Fruit fly (Drosophila melanogaster) whole organism, embryonic: Measurements from ENCODE around the gene spz3.

Source experiments
- Atf6 ChIP-seq: fragments of 200-800 bp; sonication (Bioruptor generic); IDR thresholded peaks from 2 replicates; pipeline ENCODE4 v1.3.6; 2022; ENCODE audit warnings: missing biosample characterization, missing genetic modification characterization
- Awh ChIP-seq: fragments of 200-800 bp; sonication (Bioruptor generic); IDR thresholded peaks from 2 replicates; pipeline ENCODE4, ENCODE4 v1.3.6; 2022; ENCODE audit warnings: missing biosample characterization, missing genetic modification characterization
- CG11560 ChIP-seq: fragments of 200-800 bp; sonication (Bioruptor generic); IDR thresholded peaks from 3 replicates; pipeline ENCODE4 v1.3.6; 2022; ENCODE audit warnings: missing biosample characterization, missing genetic modification characterization
- CG13287 ChIP-seq: fragments of 200-800 bp; sonication (Bioruptor generic); IDR thresholded peaks from 2 replicates; pipeline ENCODE4 v1.3.6; 2022; ENCODE audit warnings: missing biosample characterization, missing genetic modification characterization; ENCODE audit not compliant: partially characterized antibody
- CG13296 ChIP-seq: fragments of 200-800 bp; sonication (Bioruptor generic); optimal IDR thresholded peaks from 3 replicates; lab custom pipeline; 2018; ENCODE audit warnings: missing biosample characterization, mild to moderate bottlenecking, missing genetic modification characterization
- CG14860 ChIP-seq: fragments of 200-800 bp; sonication (Bioruptor generic); IDR thresholded peaks from 3 replicates; pipeline ENCODE4 v1.3.6; 2022; ENCODE audit warnings: missing biosample characterization, missing genetic modification characterization; ENCODE audit not compliant: partially characterized antibody
- CG15011 ChIP-seq: fragments of 200-800 bp; sonication (Bioruptor generic); optimal IDR thresholded peaks from 3 replicates; lab custom pipeline; 2018; ENCODE audit warnings: missing biosample characterization, mild to moderate bottlenecking, missing genetic modification characterization
- CG16813 ChIP-seq: fragments of 200-800 bp; sonication (Bioruptor generic); IDR thresholded peaks from 3 replicates; pipeline ENCODE4 v1.3.6; 2022; ENCODE audit warnings: missing biosample characterization, missing genetic modification characterization; ENCODE audit not compliant: partially characterized antibody
- CG17385 ChIP-seq: fragments of 200-800 bp; sonication (Bioruptor generic); optimal IDR thresholded peaks from 3 replicates; lab custom pipeline; 2018; ENCODE audit warnings: missing biosample characterization, mild to moderate bottlenecking, missing genetic modification characterization
- CG2889 ChIP-seq: fragments of 200-800 bp; sonication (Bioruptor generic); IDR thresholded peaks from 3 replicates; pipeline ENCODE4 v1.3.6; 2022; ENCODE audit warnings: missing biosample characterization, missing genetic modification characterization
- CG42726 ChIP-seq: fragments of 200-800 bp; sonication (Bioruptor generic); IDR thresholded peaks from 2 replicates; pipeline ENCODE4 v1.3.6; 2022; ENCODE audit warnings: missing biosample characterization, missing genetic modification characterization; ENCODE audit not compliant: partially characterized antibody
- CG4854 ChIP-seq: fragments of 200-800 bp; sonication (Bioruptor generic); optimal IDR thresholded peaks from 2 replicates; lab custom pipeline; 2016; ENCODE audit warnings: missing biosample characterization, missing genetic modification characterization, inconsistent platforms
- CG7556 ChIP-seq: fragments of 200-800 bp; sonication (Bioruptor generic); optimal IDR thresholded peaks from 2 replicates; lab custom pipeline; 2017; ENCODE audit warnings: missing biosample characterization, mild to moderate bottlenecking, missing genetic modification characterization
- CG7928 ChIP-seq: fragments of 200-800 bp; sonication (Bioruptor generic); optimal IDR thresholded peaks from 2 replicates; lab custom pipeline; 2017; ENCODE audit warnings: missing biosample characterization, mild to moderate bottlenecking, missing genetic modification characterization
- CG7963 ChIP-seq: fragments of 200-800 bp; sonication (Bioruptor generic); IDR thresholded peaks from 3 replicates; pipeline ENCODE4 v1.3.6; 2022; ENCODE audit warnings: missing biosample characterization, missing genetic modification characterization; ENCODE audit not compliant: partially characterized antibody
- Doc3 ChIP-seq: fragments of 200-800 bp; sonication (Bioruptor generic); IDR thresholded peaks from 3 replicates; pipeline ENCODE4 v1.3.6; 2022; ENCODE audit warnings: missing biosample characterization, missing genetic modification characterization; ENCODE audit not compliant: partially characterized antibody
- HLH4C ChIP-seq: fragments of 200-800 bp; sonication (Bioruptor generic); IDR thresholded peaks from 3 replicates; pipeline ENCODE4 v1.3.6; 2022; ENCODE audit warnings: missing biosample characterization, missing genetic modification characterization; ENCODE audit not compliant: partially characterized antibody
- Hey ChIP-seq: fragments of 200-800 bp; sonication (Bioruptor generic); optimal IDR thresholded peaks from 3 replicates; lab custom pipeline; 2018; ENCODE audit warnings: missing biosample characterization, mild to moderate bottlenecking, missing genetic modification characterization
- MBD-R2 ChIP-seq: fragments of 200-800 bp; sonication (Bioruptor generic); IDR thresholded peaks from 2 replicates; pipeline ENCODE4 v1.3.6; 2022; ENCODE audit warnings: missing biosample characterization, missing genetic modification characterization
- Opbp ChIP-seq: fragments of 200-800 bp; sonication (Bioruptor generic); IDR thresholded peaks from 3 replicates; pipeline ENCODE4 v1.3.6; 2022; ENCODE audit warnings: missing biosample characterization, missing genetic modification characterization; ENCODE audit not compliant: partially characterized antibody
- Rfx ChIP-seq: fragments of 200-800 bp; sonication (Bioruptor generic); IDR thresholded peaks from 2 replicates; pipeline ENCODE4 v1.3.6; 2022; ENCODE audit warnings: missing biosample characterization, missing genetic modification characterization
- Scr ChIP-seq: fragments of 200-800 bp; sonication (Bioruptor generic); IDR thresholded peaks from 2 replicates; pipeline ENCODE4 v1.3.6; 2022; ENCODE audit warnings: missing biosample characterization, missing genetic modification characterization; ENCODE audit not compliant: partially characterized antibody
- YL-1 ChIP-seq: fragments of 200-800 bp; sonication (Bioruptor generic); optimal IDR thresholded peaks from 3 replicates; lab custom pipeline; 2017; ENCODE audit warnings: missing biosample characterization, mild to moderate bottlenecking, missing genetic modification characterization
- ato ChIP-seq: fragments of 200-800 bp; sonication (Bioruptor generic); IDR thresholded peaks from 2 replicates; pipeline ENCODE4 v1.3.6; 2022; ENCODE audit warnings: missing biosample characterization, missing genetic modification characterization; ENCODE audit not compliant: partially characterized antibody
- az2 ChIP-seq: fragments of 200-800 bp; sonication (Bioruptor generic); optimal IDR thresholded peaks from 3 replicates; lab custom pipeline; 2016; ENCODE audit warnings: missing biosample characterization, missing genetic modification characterization
- bbx ChIP-seq: fragments of 200-800 bp; sonication (Bioruptor generic); IDR thresholded peaks from 2 replicates; pipeline ENCODE4 v1.3.6; 2022; ENCODE audit warnings: missing biosample characterization, missing genetic modification characterization; ENCODE audit not compliant: partially characterized antibody
- chinmo ChIP-seq: fragments of 200-800 bp; sonication (Bioruptor generic); IDR thresholded peaks from 4 replicates; pipeline ENCODE4 v1.3.6; 2022; ENCODE audit warnings: missing biosample characterization, missing genetic modification characterization; ENCODE audit not compliant: partially characterized antibody
- ci ChIP-seq: fragments of 200-800 bp; sonication (Bioruptor generic); IDR thresholded peaks from 3 replicates; pipeline ENCODE4 v1.3.6; 2022; ENCODE audit warnings: missing biosample characterization, missing genetic modification characterization
- crp ChIP-seq, 2 experiments: fragments of 200-800 bp; sonication (Bioruptor generic); optimal IDR thresholded peaks; 2 replicates in 1 of 2; 3 replicates in 1 of 2; lab custom pipeline; 2017; ENCODE audit warnings: missing biosample characterization in 2 of 2, missing genetic modification characterization in 2 of 2, mild to moderate bottlenecking in 1 of 2, moderate library complexity in 1 of 2
- en ChIP-seq: fragments of 200-800 bp; sonication (Bioruptor generic); optimal IDR thresholded peaks from 2 replicates; lab custom pipeline; 2016; ENCODE audit warnings: missing biosample characterization, missing genetic modification characterization
- exex ChIP-seq: fragments of 200-800 bp; sonication (Bioruptor generic); optimal IDR thresholded peaks from 4 replicates; lab custom pipeline; 2018; ENCODE audit warnings: missing biosample characterization, mild to moderate bottlenecking, missing genetic modification characterization, moderate library complexity
- gce ChIP-seq: fragments of 200-800 bp; sonication (Bioruptor generic); IDR thresholded peaks from 3 replicates; pipeline ENCODE4 v1.3.6; 2022; ENCODE audit warnings: missing biosample characterization, missing genetic modification characterization
- h ChIP-seq: fragments of >200 bp; optimal IDR thresholded peaks from 2 replicates; lab custom pipeline; 2017
- hb ChIP-seq: fragments of 200-800 bp; sonication (Bioruptor generic); IDR thresholded peaks from 3 replicates; pipeline ENCODE4 v1.3.6; 2022; ENCODE audit warnings: missing biosample characterization, missing genetic modification characterization; ENCODE audit not compliant: partially characterized antibody
- hkb ChIP-seq, 2 experiments: fragments of 200-800 bp in 1 of 2; fragments of >200 bp in 1 of 2; sonication (Bioruptor generic) in 1 of 2; IDR thresholded peaks in 1 of 2; optimal IDR thresholded peaks in 1 of 2; 2 replicates each; pipeline versions ENCODE4 v1.3.6 to Lab custom; 2017 to 2022; ENCODE audit warnings: missing biosample characterization in 1 of 2, missing genetic modification characterization in 1 of 2
- inv ChIP-seq: fragments of 200-800 bp; sonication (Bioruptor generic); IDR thresholded peaks from 2 replicates; pipeline ENCODE4 v1.3.6; 2022; ENCODE audit warnings: missing biosample characterization, missing genetic modification characterization; ENCODE audit not compliant: partially characterized antibody
- knrl ChIP-seq: fragments of 200-800 bp; sonication (Bioruptor generic); IDR thresholded peaks from 3 replicates; pipeline ENCODE4 v1.3.6; 2022; ENCODE audit warnings: missing biosample characterization, missing genetic modification characterization; ENCODE audit not compliant: partially characterized antibody
- mld ChIP-seq: fragments of 200-800 bp; sonication (Bioruptor generic); IDR thresholded peaks from 3 replicates; pipeline ENCODE4 v1.3.6; 2022; ENCODE audit warnings: missing biosample characterization, missing genetic modification characterization; ENCODE audit not compliant: partially characterized antibody
- onecut ChIP-seq: fragments of 200-800 bp; sonication (Bioruptor generic); IDR thresholded peaks from 2 replicates; pipeline ENCODE4 v1.3.6; 2022; ENCODE audit warnings: missing biosample characterization, missing genetic modification characterization
- psq ChIP-seq: fragments of 200-800 bp; sonication (Bioruptor generic); optimal IDR thresholded peaks from 2 replicates; lab custom pipeline; 2017; ENCODE audit warnings: missing biosample characterization, missing genetic modification characterization
- schlank ChIP-seq: fragments of 200-800 bp; sonication (Bioruptor generic); optimal IDR thresholded peaks from 2 replicates; lab custom pipeline; 2018; ENCODE audit warnings: missing biosample characterization, mild to moderate bottlenecking, missing genetic modification characterization
- slbo ChIP-seq: fragments of 200-800 bp; sonication (Bioruptor generic); IDR thresholded peaks from 2 replicates; pipeline ENCODE4 v1.3.6; 2022; ENCODE audit warnings: missing biosample characterization, missing genetic modification characterization
- stc ChIP-seq: fragments of 200-800 bp; sonication (Bioruptor generic); IDR thresholded peaks from 2 replicates; pipeline ENCODE4 v1.3.6; 2022; ENCODE audit warnings: missing biosample characterization, missing genetic modification characterization
- tna ChIP-seq: fragments of 200-800 bp; sonication (Bioruptor generic); IDR thresholded peaks from 2 replicates; pipeline ENCODE4 v1.3.6; 2022; ENCODE audit warnings: missing biosample characterization, missing genetic modification characterization; ENCODE audit not compliant: partially characterized antibody
- unc-4 ChIP-seq: fragments of 200-800 bp; sonication (Bioruptor generic); IDR thresholded peaks from 2 replicates; pipeline ENCODE4 v1.3.6; 2022; ENCODE audit warnings: missing biosample characterization, missing genetic modification characterization; ENCODE audit not compliant: partially characterized antibody
- vnd ChIP-seq: fragments of 200-800 bp; sonication (Bioruptor generic); IDR thresholded peaks from 3 replicates; pipeline ENCODE4 v1.3.6; 2022; ENCODE audit warnings: missing biosample characterization, missing genetic modification characterization; ENCODE audit not compliant: partially characterized antibody
- yki ChIP-seq: fragments of >200 bp; optimal IDR thresholded peaks from 3 replicates; lab custom pipeline; 2018
- zen2 ChIP-seq: fragments of 200-800 bp; sonication (Bioruptor generic); IDR thresholded peaks from 3 replicates; pipeline ENCODE4 v1.3.6; 2022; ENCODE audit warnings: missing biosample characterization, missing genetic modification characterization; ENCODE audit not compliant: partially characterized antibody

The spz3 gene

dm6 chr2L:7872680-7873079 is 6.7 kb downstream of the spz3 start:
- TF ChIP-seq stc (GFP tag; lab: Robert Waterston, UW) (peak; percentile 50; the same call in 1 of the 2 replicates), Doc3 (GFP tag; lab: Robert Waterston, UW) (peak; percentile 50; the same call in 2 of the 3 replicates), zen2 (GFP tag; lab: Robert Waterston, UW) (peak; percentile 78), CG7928 (GFP tag; lab: Kevin White, UChicago) (no peak), gce (GFP tag; lab: Robert Waterston, UW) (no peak), CG2889 (GFP tag; lab: Robert Waterston, UW) (no peak), slbo (GFP tag; lab: Robert Waterston, UW) (0 out of 2 replicates have a peak, but pooled peaks have one; percentile 15), YL-1 (GFP tag; lab: Kevin White, UChicago) (no peak), vnd (peak; percentile 84), crp (GFP tag; optimal IDR thresholded peaks at IDR 0.05; lab: Kevin White, UChicago) (no peak), CG17385 (GFP tag; lab: Kevin White, UChicago) (no peak), bbx (GFP tag; lab: Robert Waterston, UW) (peak; percentile 79), CG13296 (no peak), hkb (optimal IDR thresholded peaks at IDR 0.05; lab: Kevin White, UChicago) (no peak), hkb (GFP tag; IDR thresholded peaks at IDR 0.05; lab: Robert Waterston, UW) (peak; percentile 32; the same call in 1 of the 2 replicates), Hey (tag; lab: Kevin White, UChicago) (no peak), chinmo (GFP tag; lab: Robert Waterston, UW) (peak; percentile 44; the same call in 1 of the 4 replicates), knrl (GFP tag; lab: Robert Waterston, UW) (peak; percentile 78), hb (GFP tag; lab: Robert Waterston, UW) (peak; percentile 87), unc-4 (GFP tag; lab: Robert Waterston, UW) (peak; percentile 59), inv (peak; percentile 39; the same call in 1 of the 2 replicates), Scr (GFP tag; lab: Robert Waterston, UW) (peak; percentile 70), ato (peak; percentile 93), tna (GFP tag; lab: Robert Waterston, UW) (peak; percentile 92), Atf6 (GFP tag; lab: Robert Waterston, UW) (0 out of 2 replicates have a peak, but pooled peaks have one; percentile 31), en (GFP tag; lab: Kevin White, UChicago) (no peak), CG16813 (GFP tag; lab: Robert Waterston, UW) (peak; percentile 75), CG15011 (no peak), CG7963 (GFP tag; lab: Robert Waterston, UW) (peak; percentile 69; the same call in 2 of the 3 replicates), CG13287 (GFP tag; lab: Robert Waterston, UW) (peak; percentile 74), yki (no peak), schlank (tag; lab: Kevin White, UChicago) (no peak), CG42726 (GFP tag; lab: Robert Waterston, UW) (peak; percentile 87), az2 (GFP tag; lab: Kevin White, UChicago) (no peak), CG11560 (no peak), exex (tag; lab: Kevin White, UChicago) (no peak), Rfx (GFP tag; lab: Robert Waterston, UW) (peak; percentile 18; the same call in 1 of the 2 replicates), Opbp (GFP tag; lab: Robert Waterston, UW) (peak; percentile 92), CG14860 (GFP tag; lab: Robert Waterston, UW) (peak; percentile 88), psq (GFP tag; lab: Kevin White, UChicago) (no peak), ci (GFP tag; lab: Robert Waterston, UW) (peak; percentile 17; the same call in 2 of the 3 replicates), CG4854 (GFP tag; lab: Kevin White, UChicago) (no peak), MBD-R2 (GFP tag; lab: Robert Waterston, UW) (no peak), Awh (GFP tag; lab: Robert Waterston, UW) (no peak), h (lab: Kevin White, UChicago) (no peak), onecut (GFP tag; lab: Robert Waterston, UW) (peak; percentile 23; the same call in 1 of the 2 replicates), HLH4C (GFP tag; lab: Robert Waterston, UW) (peak; percentile 76), CG7556 (GFP tag; lab: Kevin White, UChicago) (no peak), mld (GFP tag; lab: Robert Waterston, UW) (peak; percentile 94)
